Fruit fly (Drosophila melanogaster) whole organism, embryonic: ENCODE data around the gene G6P.

Experiments
- ATbp ChIP-seq: fragments of 200-800 bp; sonication (Bioruptor generic); optimal IDR thresholded peaks from 2 replicates; lab custom pipeline; 2017; ENCODE audit warnings: missing biosample characterization, mild to moderate bottlenecking, missing genetic modification characterization, missing genetic modification reagents
- Awh ChIP-seq: fragments of 200-800 bp; sonication (Bioruptor generic); IDR thresholded peaks from 2 replicates; pipeline ENCODE4, ENCODE4 v1.3.6; 2022; ENCODE audit warnings: missing biosample characterization, missing genetic modification characterization
- CG10147 ChIP-seq: fragments of 200-800 bp; sonication (Bioruptor generic); optimal IDR thresholded peaks from 2 replicates; lab custom pipeline; 2019; ENCODE audit warnings: missing biosample characterization, mild to moderate bottlenecking, missing genetic modification characterization, moderate library complexity
- CG10654 ChIP-seq: fragments of 200-800 bp; sonication (Bioruptor generic); optimal IDR thresholded peaks from 2 replicates; lab custom pipeline; 2016; ENCODE audit warnings: missing biosample characterization, missing genetic modification characterization
- CG11093 ChIP-seq: fragments of 200-800 bp; sonication (Bioruptor generic); IDR thresholded peaks from 3 replicates; pipeline ENCODE4 v1.3.6; 2022; ENCODE audit warnings: missing biosample characterization, missing genetic modification characterization
- CG11504 ChIP-seq: fragments of 200-800 bp; sonication (Bioruptor generic); optimal IDR thresholded peaks from 3 replicates; lab custom pipeline; 2019; ENCODE audit warnings: missing biosample characterization, mild to moderate bottlenecking, missing genetic modification characterization, moderate library complexity
- CG11560 ChIP-seq: fragments of 200-800 bp; sonication (Bioruptor generic); IDR thresholded peaks from 3 replicates; pipeline ENCODE4 v1.3.6; 2022; ENCODE audit warnings: missing biosample characterization, missing genetic modification characterization
- CG12155 ChIP-seq: fragments of 200-800 bp; sonication (Bioruptor generic); optimal IDR thresholded peaks from 3 replicates; lab custom pipeline; 2016; ENCODE audit warnings: missing biosample characterization, missing genetic modification characterization
- CG12769 ChIP-seq: fragments of 200-800 bp; sonication (Bioruptor generic); optimal IDR thresholded peaks from 2 replicates; lab custom pipeline; 2019; ENCODE audit warnings: missing biosample characterization, mild to moderate bottlenecking, missing genetic modification characterization, moderate library complexity
- CG13287 ChIP-seq: fragments of 200-800 bp; sonication (Bioruptor generic); IDR thresholded peaks from 2 replicates; pipeline ENCODE4 v1.3.6; 2022; ENCODE audit warnings: missing biosample characterization, missing genetic modification characterization; ENCODE audit not compliant: partially characterized antibody
- CG14965 ChIP-seq: fragments of 200-800 bp; sonication (Bioruptor generic); optimal IDR thresholded peaks from 2 replicates; lab custom pipeline; 2016; ENCODE audit warnings: missing biosample characterization, missing genetic modification characterization, borderline replicate concordance
- CG15073 ChIP-seq: fragments of 200-800 bp; sonication (Bioruptor generic); optimal IDR thresholded peaks from 2 replicates; lab custom pipeline; 2016; ENCODE audit warnings: missing biosample characterization, missing genetic modification characterization
- CG18262 ChIP-seq: fragments of 200-800 bp; optimal IDR thresholded peaks from 3 replicates; lab custom pipeline; 2019; ENCODE audit warnings: missing biosample characterization, mild to moderate bottlenecking, missing genetic modification characterization, moderate library complexity
- CG18764 ChIP-seq: fragments of 200-800 bp; sonication (Bioruptor generic); optimal IDR thresholded peaks from 3 replicates; lab custom pipeline; 2016; ENCODE audit warnings: missing biosample characterization, missing genetic modification characterization
- CG2120 ChIP-seq: fragments of 200-800 bp; sonication (Bioruptor generic); optimal IDR thresholded peaks from 3 replicates; lab custom pipeline; 2016; ENCODE audit warnings: missing biosample characterization, missing genetic modification characterization
- CG2202 ChIP-seq: fragments of 200-800 bp; sonication (Bioruptor generic); optimal IDR thresholded peaks from 2 replicates; lab custom pipeline; 2018; ENCODE audit warnings: missing biosample characterization, mild to moderate bottlenecking, missing genetic modification characterization
- CG2875 ChIP-seq: fragments of 200-800 bp; sonication (Bioruptor generic); optimal IDR thresholded peaks from 2 replicates; lab custom pipeline; 2017; ENCODE audit warnings: missing biosample characterization, mild to moderate bottlenecking, missing genetic modification characterization, missing genetic modification reagents
- CG30431 ChIP-seq: fragments of 200-800 bp; sonication (Bioruptor generic); optimal IDR thresholded peaks from 2 replicates; lab custom pipeline; 2017; ENCODE audit warnings: missing biosample characterization, missing genetic modification characterization
- CG3065 ChIP-seq: fragments of 200-800 bp; sonication (Bioruptor generic); optimal IDR thresholded peaks from 2 replicates; lab custom pipeline; 2016; ENCODE audit warnings: missing biosample characterization, missing genetic modification characterization
- CG34422 ChIP-seq: fragments of 200-800 bp; sonication (Bioruptor generic); IDR thresholded peaks from 3 replicates; pipeline ENCODE4 v1.3.6; 2022; ENCODE audit warnings: missing biosample characterization, missing genetic modification characterization
- CG5953 ChIP-seq: fragments of 200-800 bp; sonication (Bioruptor generic); IDR thresholded peaks from 2 replicates; pipeline ENCODE4 v1.3.6; 2022; ENCODE audit warnings: missing biosample characterization, missing genetic modification characterization
- CkIIα-i1 ChIP-seq: fragments of 200-800 bp; sonication (Bioruptor generic); IDR thresholded peaks from 2 replicates; pipeline ENCODE4 v1.3.6; 2022; ENCODE audit warnings: missing biosample characterization, missing genetic modification characterization
- Hey ChIP-seq: fragments of 200-800 bp; sonication (Bioruptor generic); optimal IDR thresholded peaks from 3 replicates; lab custom pipeline; 2018; ENCODE audit warnings: missing biosample characterization, mild to moderate bottlenecking, missing genetic modification characterization
- HmgD ChIP-seq: fragments of 200-800 bp; sonication (Bioruptor generic); optimal IDR thresholded peaks from 3 replicates; lab custom pipeline; 2016; ENCODE audit warnings: missing biosample characterization, missing genetic modification characterization
- NFAT ChIP-seq: fragments of 200-800 bp; sonication (Bioruptor generic); IDR thresholded peaks from 2 replicates; pipeline ENCODE4 v1.3.6; 2022; ENCODE audit warnings: missing biosample characterization, missing genetic modification characterization
- PHDP ChIP-seq: fragments of 200-800 bp; sonication (Bioruptor generic); optimal IDR thresholded peaks from 3 replicates; lab custom pipeline; 2018; ENCODE audit warnings: missing biosample characterization, mild to moderate bottlenecking, missing genetic modification characterization, moderate library complexity
- Scr ChIP-seq: fragments of 200-800 bp; sonication (Bioruptor generic); IDR thresholded peaks from 2 replicates; pipeline ENCODE4 v1.3.6; 2022; ENCODE audit warnings: missing biosample characterization, missing genetic modification characterization; ENCODE audit not compliant: partially characterized antibody
- Stat92E ChIP-seq, 3 experiments: fragments of >200 bp in 2 of 3; fragments of 200-800 bp in 1 of 3; sonication (Bioruptor generic) in 1 of 3; optimal IDR thresholded peaks; 2 replicates each; lab custom pipeline; 2017 to 2019; ENCODE audit warnings: missing biosample characterization in 3 of 3, missing genetic modification characterization in 3 of 3, mild to moderate bottlenecking in 1 of 3, moderate library complexity in 1 of 3
- Taf1 ChIP-seq: fragments of 200-800 bp; sonication (Bioruptor generic); IDR thresholded peaks from 2 replicates; pipeline ENCODE4 v1.3.6; 2022; ENCODE audit warnings: missing biosample characterization, missing genetic modification characterization
- ase ChIP-seq: fragments of 200-800 bp; sonication (Bioruptor generic); IDR thresholded peaks from 3 replicates; pipeline ENCODE4 v1.3.6; 2022; ENCODE audit warnings: missing biosample characterization, missing genetic modification characterization
- dimm ChIP-seq: fragments of 200-800 bp; sonication (Bioruptor generic); IDR thresholded peaks from 2 replicates; pipeline ENCODE4 v1.3.6; 2022; ENCODE audit warnings: missing biosample characterization, missing genetic modification characterization
- eve ChIP-seq, 2 experiments: fragments of >200 bp; optimal IDR thresholded peaks; 2 replicates each; lab custom pipeline; 2017; ENCODE audit warnings: missing biosample characterization in 2 of 2, missing genetic modification characterization in 2 of 2
- ewg ChIP-seq: fragments of 200-800 bp; sonication (Bioruptor generic); optimal IDR thresholded peaks from 3 replicates; lab custom pipeline; 2017; ENCODE audit warnings: mild to moderate bottlenecking, missing biosample characterization, missing genetic modification reagents, missing genetic modification characterization
- fd102C ChIP-seq: fragments of 200-800 bp; sonication (Bioruptor generic); optimal IDR thresholded peaks from 2 replicates; lab custom pipeline; 2018; ENCODE audit warnings: missing biosample characterization, mild to moderate bottlenecking, missing genetic modification characterization, moderate library complexity
- fd64A ChIP-seq: fragments of 200-800 bp; sonication (Bioruptor generic); optimal IDR thresholded peaks from 3 replicates; lab custom pipeline; 2018; ENCODE audit warnings: missing biosample characterization, mild to moderate bottlenecking, missing genetic modification characterization
- gcm ChIP-seq: fragments of 200-800 bp; sonication (Bioruptor generic); optimal IDR thresholded peaks from 2 replicates; lab custom pipeline; 2019; ENCODE audit warnings: missing biosample characterization, mild to moderate bottlenecking, missing genetic modification characterization, moderate library complexity
- gcm2 ChIP-seq: fragments of 200-800 bp; sonication (Bioruptor generic); optimal IDR thresholded peaks from 2 replicates; lab custom pipeline; 2016; ENCODE audit warnings: missing biosample characterization, missing genetic modification characterization
- her ChIP-seq: fragments of 200-800 bp; sonication (Bioruptor generic); optimal IDR thresholded peaks from 2 replicates; lab custom pipeline; 2016; ENCODE audit warnings: missing biosample characterization, missing genetic modification characterization
- jigr1 ChIP-seq: fragments of 200-800 bp; sonication (Bioruptor generic); IDR thresholded peaks from 3 replicates; pipeline ENCODE4 v1.3.6; 2022; ENCODE audit warnings: missing biosample characterization, missing genetic modification characterization
- jumu ChIP-seq: fragments of 200-800 bp; sonication (Bioruptor generic); optimal IDR thresholded peaks from 3 replicates; lab custom pipeline; 2016; ENCODE audit warnings: missing biosample characterization, missing genetic modification characterization
- lmd ChIP-seq: fragments of 200-800 bp; sonication (Bioruptor generic); IDR thresholded peaks from 2 replicates; pipeline ENCODE4 v1.3.6; 2022; ENCODE audit warnings: missing biosample characterization, missing genetic modification characterization
- maf-S ChIP-seq: fragments of 200-800 bp; sonication (Bioruptor generic); optimal IDR thresholded peaks from 2 replicates; lab custom pipeline; 2016; ENCODE audit warnings: missing biosample characterization, missing genetic modification characterization
- pb ChIP-seq: fragments of 200-800 bp; sonication (Bioruptor generic); optimal IDR thresholded peaks from 3 replicates; lab custom pipeline; 2016; ENCODE audit warnings: missing biosample characterization, missing genetic modification characterization
- phol ChIP-seq: fragments of 200-800 bp; sonication (Bioruptor generic); optimal IDR thresholded peaks from 3 replicates; lab custom pipeline; 2018; ENCODE audit warnings: missing biosample characterization, mild to moderate bottlenecking, missing genetic modification characterization, moderate library complexity
- sd ChIP-seq: fragments of 200-800 bp; sonication (Bioruptor generic); optimal IDR thresholded peaks from 3 replicates; lab custom pipeline; 2018; ENCODE audit warnings: missing biosample characterization, mild to moderate bottlenecking, missing genetic modification characterization, moderate library complexity
- slou ChIP-seq: fragments of 200-800 bp; sonication (Bioruptor generic); optimal IDR thresholded peaks from 3 replicates; lab custom pipeline; 2016; ENCODE audit warnings: missing biosample characterization, missing genetic modification characterization
- sqz ChIP-seq: fragments of 200-800 bp; sonication (Bioruptor generic); optimal IDR thresholded peaks from 3 replicates; lab custom pipeline; 2018; ENCODE audit warnings: missing biosample characterization, mild to moderate bottlenecking, missing genetic modification characterization
- ssp ChIP-seq: fragments of 200-800 bp; sonication (Bioruptor generic); IDR thresholded peaks from 2 replicates; pipeline ENCODE4 v1.3.6; 2022; ENCODE audit warnings: missing biosample characterization, missing genetic modification characterization
- tgo ChIP-seq: fragments of 200-800 bp; sonication (Bioruptor generic); IDR thresholded peaks from 3 replicates; pipeline ENCODE4 v1.3.6; 2022; ENCODE audit warnings: missing biosample characterization, missing genetic modification characterization
- tna ChIP-seq: fragments of 200-800 bp; sonication (Bioruptor generic); IDR thresholded peaks from 2 replicates; pipeline ENCODE4 v1.3.6; 2022; ENCODE audit warnings: missing biosample characterization, missing genetic modification characterization; ENCODE audit not compliant: partially characterized antibody

The G6P gene

DNA sequence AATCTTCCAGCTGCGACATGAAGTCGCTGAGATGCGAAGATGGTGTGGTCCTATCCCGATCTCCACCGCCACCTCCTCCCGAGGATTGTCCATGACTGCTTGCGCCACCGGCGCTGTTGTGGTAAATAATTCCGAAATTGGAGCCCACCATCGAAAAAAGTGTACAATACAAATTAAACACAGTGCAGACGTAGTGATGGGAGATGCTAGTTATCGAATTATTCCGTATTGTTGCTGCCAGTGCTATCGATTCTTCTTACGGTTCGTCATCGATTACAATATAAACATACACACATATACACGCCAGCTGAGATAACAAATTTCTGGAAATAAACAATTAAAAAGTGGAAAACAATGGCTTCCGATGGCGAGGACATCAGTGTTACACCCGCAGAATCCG lies 47.9 kb downstream of the G6P start, which contains the start of the genes Taf10b and Taf10 (continued):
- TF ChIP-seq NFAT (GFP tag; lab: Robert Waterston, UW) (no peak), CG14965 (no peak), CG5953 (GFP tag; lab: Robert Waterston, UW) (no peak), HmgD (no peak), fd64A (no peak), sd (tag; lab: Kevin White, UChicago) (peak; percentile 48), CG12155 (GFP tag; lab: Kevin White, UChicago) (no peak), lmd (no peak), sqz (GFP tag; lab: Kevin White, UChicago) (no peak), slou (GFP tag; lab: Kevin White, UChicago) (no peak), gcm (GFP tag; lab: Kevin White, UChicago) (no peak), ase (GFP tag; lab: Robert Waterston, UW) (no peak), CG11560 (tag; lab: Robert Waterston, UW) (peak; percentile 57; the same call in 2 of the 3 replicates), CG2875 (GFP tag; lab: Kevin White, UChicago) (no peak), CG13287 (GFP tag; lab: Robert Waterston, UW) (peak; percentile 91), CkIIα-i1 (no peak), CG15073 (GFP tag; lab: Kevin White, UChicago) (no peak), Awh (GFP tag; lab: Robert Waterston, UW) (no peak), her (GFP tag; lab: Kevin White, UChicago) (no peak), CG11093 (no peak), gcm2 (GFP tag; lab: Kevin White, UChicago) (no peak), ssp (GFP tag; lab: Robert Waterston, UW) (no peak), CG34422 (GFP tag; lab: Robert Waterston, UW) (peak; percentile 56; the same call in 2 of the 3 replicates), CG18764 (no peak), CG10147 (GFP tag; lab: Kevin White, UChicago) (peak; percentile 15), fd102C (GFP tag; lab: Kevin White, UChicago) (no peak)

DNA sequence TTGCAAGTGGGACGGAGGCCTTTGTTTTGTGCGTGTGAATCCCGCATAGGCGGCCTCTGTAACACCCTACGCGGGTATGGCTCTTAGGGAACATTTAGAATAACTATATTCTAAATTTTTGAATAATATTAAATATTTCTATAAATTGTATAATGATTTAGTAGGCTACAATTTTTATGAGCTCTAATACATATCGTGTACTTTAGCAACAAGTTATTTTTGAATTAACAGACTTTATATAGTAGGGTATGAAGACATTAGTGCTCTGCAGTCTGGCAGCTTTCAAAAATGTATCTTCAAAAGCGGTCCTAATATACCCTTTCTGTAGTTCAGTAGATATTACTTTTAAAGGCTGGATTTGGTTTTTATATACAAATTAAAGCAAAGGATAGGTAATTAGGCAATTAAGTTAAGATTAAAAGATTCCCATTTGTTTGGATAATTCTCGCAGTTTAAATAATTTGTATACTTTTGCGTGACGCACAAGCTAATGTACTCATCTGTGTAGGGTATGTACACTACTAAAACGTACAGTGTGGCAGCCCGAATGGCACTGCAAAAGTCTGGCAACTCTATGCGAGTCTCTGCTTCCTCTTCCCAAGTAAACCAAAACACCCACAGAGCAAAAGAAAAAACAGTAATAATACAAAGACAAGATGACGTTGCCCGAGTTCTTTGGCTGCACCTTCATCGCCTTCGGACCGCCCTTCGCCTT lies 49.7 kb downstream of the G6P start, which contains the start of the genes Snx21 and aph-1:
TSS of gene Snx21 (minus strand) at position 7 of the 715 bp plus-strand sequence.
TSS of gene aph-1 (plus strand) at position 575 of the 715 bp plus-strand sequence.
- TF ChIP-seq CG18262 (tag; lab: Kevin White, UChicago): peak; percentile 93
- peak; percentile 74 for TF ChIP-seq pb (GFP tag; lab: Kevin White, UChicago)
- peak; percentile 83 for TF ChIP-seq ewg
- peak; percentile 88 for TF ChIP-seq CG10654 (GFP tag; lab: Kevin White, UChicago)
- TF ChIP-seq Taf1 (GFP tag; lab: Robert Waterston, UW): peak; percentile 74
- TF ChIP-seq fd102C (GFP tag; lab: Kevin White, UChicago): peak; percentile 28
- TF ChIP-seq Stat92E (GFP tag; optimal IDR thresholded peaks at IDR 0.05; lab: Kevin White, UChicago): peak in 1 of 3 experiments; percentile 71
- TF ChIP-seq PHDP (tag; lab: Kevin White, UChicago): peak; percentile 94
- peak; percentile 94 for TF ChIP-seq CG2120
- peak; percentile 33; the same call in 1 of the 2 replicates for TF ChIP-seq Scr
- peak; percentile 88 for TF ChIP-seq CG30431 (GFP tag; lab: Kevin White, UChicago)
- TF ChIP-seq CG2202: peak; percentile 69
- TF ChIP-seq maf-S (GFP tag; lab: Kevin White, UChicago): peak; percentile 89
- TF ChIP-seq Hey (tag; lab: Kevin White, UChicago): peak; percentile 57
- no peak for TF ChIP-seq tna
- TF ChIP-seq phol (tag; lab: Kevin White, UChicago): peak; percentile 93
- peak; percentile 78 for TF ChIP-seq CG12769 (tag; lab: Kevin White, UChicago)
- peak; percentile 88 for TF ChIP-seq ATbp
- peak; percentile 90 for TF ChIP-seq tgo (GFP tag; lab: Robert Waterston, UW)
- peak; percentile 93 for TF ChIP-seq CG11504 (tag; lab: Kevin White, UChicago)
- peak; percentile 51 for TF ChIP-seq CG3065 (GFP tag; lab: Kevin White, UChicago)
- peak; percentile 77; the same call in 2 of the 3 replicates for TF ChIP-seq jigr1 (GFP tag; lab: Robert Waterston, UW)
- peak; percentile 87 for TF ChIP-seq jumu (GFP tag; lab: Kevin White, UChicago)
- no peak for TF ChIP-seq dimm (GFP tag; lab: Robert Waterston, UW)
- no peak for TF ChIP-seq eve (GFP tag; optimal IDR thresholded peaks at IDR 0.05; lab: Kevin White, UChicago)
